3 fruit fly cellular contexts compared by ENCODE assay signal in the genomic region with DNA sequence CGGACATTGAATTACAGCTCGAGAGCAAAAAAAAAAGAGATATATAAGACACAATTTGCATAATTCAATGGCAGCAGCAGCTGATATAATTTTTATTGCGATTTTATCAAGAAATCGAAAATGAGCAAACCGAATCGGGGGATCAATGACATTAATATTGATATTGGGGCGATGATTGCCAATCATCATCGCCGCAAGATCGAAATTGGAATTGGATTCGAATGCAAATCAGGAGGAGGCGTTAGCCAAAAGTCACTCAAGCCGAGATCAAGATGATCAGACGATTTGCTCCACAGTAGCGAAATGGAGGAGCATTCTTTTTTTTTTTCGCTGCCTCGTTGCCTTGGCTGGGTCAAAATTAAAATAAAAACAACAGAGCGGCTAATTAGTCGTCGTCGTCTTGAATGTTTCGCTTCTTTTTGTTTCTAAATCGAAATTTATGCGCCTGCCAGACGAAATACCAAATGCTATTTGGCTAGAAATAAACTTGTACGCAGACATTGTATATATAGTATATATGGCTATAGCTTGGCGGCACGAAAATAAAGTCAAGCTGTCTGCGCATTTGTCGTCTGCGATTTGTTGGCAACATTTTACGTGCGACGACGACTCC.
A peak's percentile ranks its signal among the peaks of the same experiment; 100 is the strongest.
TF ChIP-seq lines count a peak whose summit lies in the region.

No protein-coding gene starts in this region.

- no peak for TF ChIP-seq CTCF in whole organism, embryonic (GFP tag; optimal IDR thresholded peaks at IDR 0.05; lab: Kevin White, UChicago)

TF ChIP-seq in whole organism, embryonic, 481 proteins besides CTCF, POLR2A, EP300 and RAD21:
- peak; percentile 51 for TF ChIP-seq grn (GFP tag; optimal IDR thresholded peaks at IDR 0.05; lab: Kevin White, UChicago)
- TF ChIP-seq sd (tag; optimal IDR thresholded peaks at IDR 0.05; lab: Kevin White, UChicago): peak; percentile 50
- TF ChIP-seq Usf (GFP tag; optimal IDR thresholded peaks at IDR 0.05; lab: Kevin White, UChicago): no peak
- TF ChIP-seq abd-A (tag; optimal IDR thresholded peaks at IDR 0.05; lab: Kevin White, UChicago): peak; percentile 75
- no peak for TF ChIP-seq klu (GFP tag; IDR thresholded peaks at IDR 0.05; lab: Robert Waterston, UW)
- peak in 1 of 2 experiments; percentile 44 for TF ChIP-seq eve (GFP tag; optimal IDR thresholded peaks at IDR 0.05; lab: Kevin White, UChicago)
- TF ChIP-seq Awh (GFP tag; IDR thresholded peaks at IDR 0.05; lab: Robert Waterston, UW): peak; percentile 59; the same call in 1 of the 2 replicates
- TF ChIP-seq CG12769 (tag; optimal IDR thresholded peaks at IDR 0.05; lab: Kevin White, UChicago): peak; percentile 5
- 0 out of 4 replicates have a peak, but pooled peaks have one; percentile 60 for TF ChIP-seq chinmo (GFP tag; IDR thresholded peaks at IDR 0.05; lab: Robert Waterston, UW; ENCODE audit: partially characterized antibody)
- peak; percentile 51 for TF ChIP-seq CG13894 (tag; optimal IDR thresholded peaks at IDR 0.05; lab: Kevin White, UChicago)
- no peak for TF ChIP-seq tio (GFP tag; optimal IDR thresholded peaks at IDR 0.05; lab: Kevin White, UChicago)
- peak; percentile 20 for TF ChIP-seq Vsx1 (GFP tag; optimal IDR thresholded peaks at IDR 0.05; lab: Kevin White, UChicago)
- TF ChIP-seq Med (GFP tag; lab: Kevin White, UChicago): peak; percentile 24
- no peak for TF ChIP-seq CG14710 (tag; optimal IDR thresholded peaks at IDR 0.05; lab: Kevin White, UChicago)
- TF ChIP-seq vvl (GFP tag; IDR thresholded peaks at IDR 0.05; lab: Robert Waterston, UW): 0 out of 2 replicates have a peak, but pooled peaks have one; percentile 36

TF ChIP-seq in whole organism, prepupa, 60 proteins besides CTCF, POLR2A, EP300 and RAD21:
- TF ChIP-seq CG15336 (GFP tag; IDR thresholded peaks at IDR 0.05; lab: Robert Waterston, UW) (0 out of 2 replicates have a peak, but pooled peaks have one; percentile 7), vri (GFP tag; optimal IDR thresholded peaks at IDR 0.05; lab: Kevin White, UChicago) (peak; percentile 44), svp (GFP tag; lab: Kevin White, UChicago) (peak; percentile 67), CG6808 (GFP tag; optimal IDR thresholded peaks at IDR 0.05; lab: Kevin White, UChicago) (no peak)

TF ChIP-seq in whole organism, wandering third instar larva, 38 proteins besides CTCF, POLR2A, EP300 and RAD21:
- no peak for TF ChIP-seq usp (GFP tag; optimal IDR thresholded peaks at IDR 0.05; lab: Kevin White, UChicago)
- TF ChIP-seq Mio (GFP tag; optimal IDR thresholded peaks at IDR 0.05; lab: Kevin White, UChicago): no peak
- TF ChIP-seq jim (GFP tag; optimal IDR thresholded peaks at IDR 0.05; lab: Kevin White, UChicago): peak; percentile 33
